Fruit fly (Drosophila melanogaster): Measurements from ENCODE around the gene U4-U6-60K.

DNA sequence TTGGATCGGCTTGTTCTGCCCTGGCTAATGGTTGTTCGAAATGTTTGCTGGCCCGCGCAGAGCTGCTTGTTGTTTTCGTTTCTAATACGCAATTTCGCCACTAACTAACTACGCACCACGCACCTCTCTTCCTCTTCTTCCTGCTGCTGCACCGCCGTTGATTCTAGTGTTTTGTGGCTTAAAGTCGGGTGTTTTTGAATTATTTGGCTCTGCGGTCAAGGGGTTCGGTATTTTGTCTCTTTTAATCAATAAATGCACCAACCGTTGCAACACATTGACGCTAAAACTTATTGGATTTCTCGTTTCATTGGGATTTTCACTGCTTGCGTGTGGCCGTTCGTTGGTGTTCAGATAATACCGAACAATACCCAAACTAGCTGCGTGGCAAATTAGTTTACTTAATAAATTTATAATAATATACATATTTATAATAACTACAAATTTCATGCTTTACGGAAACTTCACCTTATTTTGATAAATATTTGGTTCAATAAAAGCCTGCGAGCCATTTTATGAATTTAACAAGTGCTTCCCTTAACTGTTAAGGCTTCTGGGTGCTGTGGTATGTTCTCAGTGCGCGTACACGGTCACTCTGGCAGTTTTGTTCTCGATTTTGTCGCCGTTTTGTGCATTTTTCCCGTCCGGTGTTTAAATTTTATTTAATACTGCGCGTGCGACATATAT is 15.9 kb upstream of the U4-U6-60K start, which contains the start of the genes Edc3 and Nedd4:
- TF ChIP-seq CG17806 (tag; optimal IDR thresholded peaks at IDR 0.05) = no peak
- no peak for TF ChIP-seq Pif1A (GFP tag; optimal IDR thresholded peaks at IDR 0.05)
- TF ChIP-seq rn (GFP tag; IDR thresholded peaks at IDR 0.05) = no peak
- TF ChIP-seq CG10348 (GFP tag; IDR thresholded peaks at IDR 0.05) = no peak
- no peak for TF ChIP-seq EcR (GFP tag; optimal IDR thresholded peaks at IDR 0.05)
- TF ChIP-seq fd96Ca (GFP tag; IDR thresholded peaks at IDR 0.05) = no peak
- no peak for TF ChIP-seq CG9948 (tag; optimal IDR thresholded peaks at IDR 0.05)
- TF ChIP-seq CG8301 (tag; optimal IDR thresholded peaks at IDR 0.05) = no peak
- TF ChIP-seq CG8159 (tag; optimal IDR thresholded peaks at IDR 0.05) = no peak
- TF ChIP-seq CG14655 (GFP tag; optimal IDR thresholded peaks at IDR 0.05) = no peak
- no peak for TF ChIP-seq CG32121 (GFP tag; IDR thresholded peaks at IDR 0.05)
- TF ChIP-seq Snoo (tag; optimal IDR thresholded peaks at IDR 0.05) = no peak

All from whole organism, pupa.